Worm (Caenorhabditis elegans): ENCODE data around the gene B0336.12.

Gene B0336.12

ce11 chrIII:5705228-5705888, 4.6 kb downstream of the B0336.12 start, which contains the start of gene swp-1:
Gene swp-1, minus strand, starts transcription at chrIII:5705525.
- peak; percentile 5 for TF ChIP-seq ama-1 (optimal IDR thresholded peaks at IDR 0.05)
- TF ChIP-seq flt-1 (GFP tag; IDR thresholded peaks at IDR 0.05), result no peak
- no peak for TF ChIP-seq ceh-13 (GFP tag; optimal IDR thresholded peaks at IDR 0.05)

- TF ChIP-seq aly-1 (tag; optimal IDR thresholded peaks at IDR 0.05) (no peak), hnd-1 (tag; optimal IDR thresholded peaks at IDR 0.05) (no peak), scrt-1 (GFP tag; IDR thresholded peaks at IDR 0.05) (no peak), tra-4 (tag; optimal IDR thresholded peaks at IDR 0.05) (no peak), ets-7 (tag; optimal IDR thresholded peaks at IDR 0.05) (no peak), ama-1 (optimal IDR thresholded peaks at IDR 0.05) (no peak), pes-1 (GFP tag; IDR thresholded peaks at IDR 0.05) (no peak), sea-1 (GFP tag; conservative IDR thresholded peaks at IDR 0.05) (no peak), hmbx-1 (tag; optimal IDR thresholded peaks at IDR 0.05) (no peak), B0310.2 (tag; optimal IDR thresholded peaks at IDR 0.05) (no peak), ceh-36 (tag; optimal IDR thresholded peaks at IDR 0.05) (no peak), ceh-13 (GFP tag; optimal IDR thresholded peaks at IDR 0.05) (no peak), tbx-11 (GFP tag; IDR thresholded peaks at IDR 0.05) (no peak), hmg-4 (GFP tag; optimal IDR thresholded peaks at IDR 0.05) (no peak), F13C5.2 (tag; optimal IDR thresholded peaks at IDR 0.05) (no peak)
Observed at ce11 chrIII:5701491-5701890, 8.5 kb downstream of the B0336.12 start.

ce11 chrIII:5697963-5698730, 11.8 kb downstream of the B0336.12 start, which contains the start of the genes lgg-3 and rgs-5:
Gene lgg-3, minus strand, starts transcription at chrIII:5698013.
Gene rgs-5, plus strand, starts transcription at chrIII:5698555.
- TF ChIP-seq pes-1 (GFP tag; IDR thresholded peaks at IDR 0.05) (no peak), scrt-1 (GFP tag; IDR thresholded peaks at IDR 0.05) (no peak)

- TF ChIP-seq ets-7 (tag; optimal IDR thresholded peaks at IDR 0.05) (no peak), scrt-1 (GFP tag; IDR thresholded peaks at IDR 0.05) (no peak), B0310.2 (tag; optimal IDR thresholded peaks at IDR 0.05) (no peak), flt-1 (GFP tag; IDR thresholded peaks at IDR 0.05) (no peak), hmg-4 (GFP tag; optimal IDR thresholded peaks at IDR 0.05) (no peak), ceh-36 (tag; optimal IDR thresholded peaks at IDR 0.05) (no peak), hmbx-1 (tag; optimal IDR thresholded peaks at IDR 0.05) (no peak)
Observed at ce11 chrIII:5697266-5697665, 12.7 kb downstream of the B0336.12 start, which contains the start of gene B0336.7. Gene B0336.7, minus strand, starts transcription at chrIII:5697366.

- TF ChIP-seq scrt-1 (GFP tag; IDR thresholded peaks at IDR 0.05) (no peak), B0310.2 (tag; optimal IDR thresholded peaks at IDR 0.05) (no peak), tbx-37 (GFP tag; conservative IDR thresholded peaks at IDR 0.05) (no peak), pes-1 (GFP tag; IDR thresholded peaks at IDR 0.05) (no peak), hmbx-1 (tag; optimal IDR thresholded peaks at IDR 0.05) (no peak), ceh-36 (tag; optimal IDR thresholded peaks at IDR 0.05) (peak; percentile 22)
Observed at ce11 chrIII:5693736-5694135, 16.2 kb downstream of the B0336.12 start, which contains the start of gene B0336.13. Gene B0336.13, plus strand, starts transcription at chrIII:5694036.

- TF ChIP-seq F13C5.2 (tag; optimal IDR thresholded peaks at IDR 0.05), result peak; percentile 61
- TF ChIP-seq hmbx-1 (tag; optimal IDR thresholded peaks at IDR 0.05), result no peak
Observed at ce11 chrIII:5692690-5693089, 17.3 kb downstream of the B0336.12 start, which contains the start of the genes abi-1 and arle-14. Gene abi-1, minus strand, starts transcription at chrIII:5692740. Gene arle-14, plus strand, starts transcription at chrIII:5692906.

ce11 chrIII:5691826-5692225, 18.1 kb downstream of the B0336.12 start:
- TF ChIP-seq B0310.2 (tag; optimal IDR thresholded peaks at IDR 0.05) (no peak), F13C5.2 (tag; optimal IDR thresholded peaks at IDR 0.05) (no peak), flt-1 (GFP tag; IDR thresholded peaks at IDR 0.05) (no peak), ceh-13 (GFP tag; optimal IDR thresholded peaks at IDR 0.05) (no peak), tbx-37 (GFP tag; conservative IDR thresholded peaks at IDR 0.05) (no peak), aly-1 (tag; optimal IDR thresholded peaks at IDR 0.05) (no peak), hmg-4 (GFP tag; optimal IDR thresholded peaks at IDR 0.05) (no peak), scrt-1 (GFP tag; IDR thresholded peaks at IDR 0.05) (no peak), sea-1 (GFP tag; conservative IDR thresholded peaks at IDR 0.05) (no peak), ets-7 (tag; optimal IDR thresholded peaks at IDR 0.05) (no peak), tra-4 (tag; optimal IDR thresholded peaks at IDR 0.05) (no peak), ceh-36 (tag; optimal IDR thresholded peaks at IDR 0.05) (no peak), hmbx-1 (tag; optimal IDR thresholded peaks at IDR 0.05) (no peak), pes-1 (GFP tag; IDR thresholded peaks at IDR 0.05) (no peak), ama-1 (optimal IDR thresholded peaks at IDR 0.05) (no peak), tbx-11 (GFP tag; IDR thresholded peaks at IDR 0.05) (no peak), hnd-1 (tag; optimal IDR thresholded peaks at IDR 0.05) (no peak)

ce11 chrIII:5688246-5688645, 21.7 kb downstream of the B0336.12 start:
- TF ChIP-seq hmg-4 (GFP tag; optimal IDR thresholded peaks at IDR 0.05), result peak; percentile 1
- TF ChIP-seq scrt-1 (GFP tag; IDR thresholded peaks at IDR 0.05), result no peak
